Fruit fly (Drosophila melanogaster) whole organism, wandering third instar larva: ENCODE data around the gene CG14118.

Source experiments
- Abd-B ChIP-seq: fragments of >200 bp; optimal IDR thresholded peaks from 2 replicates; lab custom pipeline; 2017; ENCODE audit warnings: missing biosample characterization, missing genetic modification characterization
- CG32264 ChIP-seq: fragments of 200-800 bp; sonication (Bioruptor generic); optimal IDR thresholded peaks from 2 replicates; lab custom pipeline; 2016; ENCODE audit warnings: missing biosample characterization, missing genetic modification characterization
- CG9705 ChIP-seq: fragments of 200-800 bp; sonication (Bioruptor generic); optimal IDR thresholded peaks from 2 replicates; lab custom pipeline; 2018; ENCODE audit warnings: missing biosample characterization, mild to moderate bottlenecking, missing genetic modification characterization
- CrebA ChIP-seq: fragments of 200-800 bp; sonication (Bioruptor generic); optimal IDR thresholded peaks from 2 replicates; lab custom pipeline; 2016; ENCODE audit warnings: missing biosample characterization, mild to moderate bottlenecking, missing genetic modification characterization, borderline replicate concordance
- Dfd ChIP-seq: fragments of >200 bp; optimal IDR thresholded peaks from 2 replicates; lab custom pipeline; 2017; ENCODE audit warnings: missing biosample characterization, missing genetic modification characterization
- Dif ChIP-seq: fragments of 200-275, 200-300 bp; sonication (Bioruptor generic); optimal IDR thresholded peaks from 2 replicates; lab custom pipeline; 2018; ENCODE audit warnings: missing biosample characterization, missing genetic modification characterization; ENCODE audit not compliant: partially characterized antibody
- HLH106 ChIP-seq: fragments of 200-800 bp; optimal IDR thresholded peaks from 3 replicates; lab custom pipeline; 2019; ENCODE audit warnings: missing biosample characterization, mild to moderate bottlenecking, missing genetic modification characterization, moderate library complexity
- Hnf4 ChIP-seq: fragments of 200-800 bp; sonication (Bioruptor generic); optimal IDR thresholded peaks from 2 replicates; lab custom pipeline; 2016; ENCODE audit warnings: missing biosample characterization, mild to moderate bottlenecking, missing genetic modification characterization
- Hr83 ChIP-seq: fragments of 200-300 bp; sonication (Bioruptor generic); optimal IDR thresholded peaks from 2 replicates; lab custom pipeline; 2016; ENCODE audit warnings: missing biosample characterization, mild to moderate bottlenecking, missing genetic modification characterization, moderate library complexity; ENCODE audit not compliant: poor library complexity, severe bottlenecking
- Mio ChIP-seq: sonication (Bioruptor generic); optimal IDR thresholded peaks from 2 replicates; lab custom pipeline; 2016; ENCODE audit warnings: missing biosample characterization, missing genetic modification characterization
- Myc ChIP-seq: fragments of >200 bp; optimal IDR thresholded peaks from 2 replicates; lab custom pipeline; 2017
- N ChIP-seq: fragments of >200 bp; optimal IDR thresholded peaks from 2 replicates; lab custom pipeline; 2018; ENCODE audit warnings: missing biosample characterization, missing external identifiers, missing genetic modification characterization
- OdsH ChIP-seq: fragments of 200-800 bp; sonication (Bioruptor generic); optimal IDR thresholded peaks from 2 replicates; lab custom pipeline; 2016; ENCODE audit warnings: missing biosample characterization, mild to moderate bottlenecking, missing genetic modification characterization
- Rel ChIP-seq, 2 experiments: fragments of 200-800 bp; sonication (Bioruptor generic) in 1 of 2; optimal IDR thresholded peaks; 2 replicates in 1 of 2; 3 replicates in 1 of 2; lab custom pipeline; 2016 to 2019; ENCODE audit warnings: mild to moderate bottlenecking in 2 of 2, missing biosample characterization in 2 of 2, missing genetic modification characterization in 2 of 2, moderate library complexity in 1 of 2
- Vsx2 ChIP-seq: fragments of 200-300, 225-300 bp; sonication (Bioruptor generic); optimal IDR thresholded peaks from 2 replicates; lab custom pipeline; 2018; ENCODE audit warnings: missing biosample characterization, missing genetic modification characterization; ENCODE audit not compliant: partially characterized antibody
- br ChIP-seq: fragments of 200-800 bp; sonication (Bioruptor generic); optimal IDR thresholded peaks from 2 replicates; lab custom pipeline; 2016; ENCODE audit warnings: missing biosample characterization, missing genetic modification characterization
- brk ChIP-seq: fragments of 200-800 bp; sonication (Bioruptor generic); optimal IDR thresholded peaks from 2 replicates; lab custom pipeline; 2016; ENCODE audit warnings: missing biosample characterization, mild to moderate bottlenecking, missing genetic modification characterization
- dmrt93B ChIP-seq: fragments of 200-800 bp; sonication (Bioruptor generic); optimal IDR thresholded peaks from 2 replicates; lab custom pipeline; 2018; ENCODE audit warnings: missing biosample characterization, mild to moderate bottlenecking, missing genetic modification characterization
- dsf ChIP-seq: sonication (Bioruptor generic); optimal IDR thresholded peaks from 2 replicates; lab custom pipeline; 2016; ENCODE audit warnings: missing biosample characterization, missing genetic modification characterization, borderline replicate concordance
- ey ChIP-seq: fragments of 200-800 bp; sonication (Bioruptor generic); optimal IDR thresholded peaks from 2 replicates; lab custom pipeline; 2016; ENCODE audit warnings: missing biosample characterization, missing genetic modification characterization
- foxo ChIP-seq, 2 experiments: fragments of 200-800 bp; sonication (Bioruptor generic); optimal IDR thresholded peaks; 2 replicates in 1 of 2; 3 replicates in 1 of 2; lab custom pipeline; 2016 to 2017; ENCODE audit warnings: missing biosample characterization in 2 of 2, missing genetic modification characterization in 2 of 2
- fru ChIP-seq: fragments of 200-800 bp; sonication (Bioruptor generic); optimal IDR thresholded peaks from 3 replicates; lab custom pipeline; 2016; ENCODE audit warnings: missing biosample characterization, mild to moderate bottlenecking, missing genetic modification characterization
- h ChIP-seq: fragments of 200-800 bp; sonication (Bioruptor generic); optimal IDR thresholded peaks from 3 replicates; lab custom pipeline; 2016; ENCODE audit warnings: missing biosample characterization, mild to moderate bottlenecking, missing genetic modification characterization
- jim ChIP-seq: fragments of 175-275, 200-325 bp; sonication (Bioruptor generic); optimal IDR thresholded peaks from 2 replicates; lab custom pipeline; 2016; ENCODE audit warnings: missing biosample characterization, mild to moderate bottlenecking, missing genetic modification characterization
- lola ChIP-seq: fragments of >200 bp; optimal IDR thresholded peaks from 2 replicates; lab custom pipeline; 2017; ENCODE audit warnings: missing biosample characterization, missing genetic modification characterization
- psq ChIP-seq: fragments of 200-800 bp; sonication (Bioruptor generic); optimal IDR thresholded peaks from 3 replicates; lab custom pipeline; 2017; ENCODE audit warnings: missing biosample characterization, mild to moderate bottlenecking, missing genetic modification characterization, moderate library complexity
- rgr ChIP-seq: fragments of 200-800 bp; sonication (Bioruptor generic); optimal IDR thresholded peaks from 3 replicates; lab custom pipeline; 2016; ENCODE audit warnings: missing biosample characterization, mild to moderate bottlenecking, missing genetic modification characterization
- sage ChIP-seq: fragments of 200-800 bp; sonication (Bioruptor generic); optimal IDR thresholded peaks from 2 replicates; lab custom pipeline; 2016; ENCODE audit warnings: missing biosample characterization, mild to moderate bottlenecking, missing genetic modification characterization
- tai ChIP-seq: sonication (Bioruptor generic); optimal IDR thresholded peaks from 2 replicates; lab custom pipeline; 2016; ENCODE audit warnings: missing biosample characterization, missing genetic modification characterization

CG14118 gene

DNA sequence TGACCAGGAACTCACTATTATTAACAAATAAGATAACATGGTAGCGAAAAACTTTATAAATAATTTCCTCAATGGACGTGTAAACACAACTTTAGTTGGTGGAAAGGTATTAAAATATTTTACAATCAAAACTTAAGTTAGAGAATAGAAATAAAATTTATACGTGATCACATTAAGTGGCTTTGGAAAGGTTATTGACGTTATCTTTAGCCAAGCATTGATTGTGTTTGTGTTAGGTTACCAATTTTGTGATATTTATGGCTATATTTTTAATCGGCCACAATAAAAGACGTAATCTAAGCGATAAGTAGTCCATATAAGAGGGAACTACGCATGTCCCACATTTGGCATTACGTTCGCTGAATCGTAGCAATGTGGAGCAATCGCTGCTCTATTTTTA is 7.8 kb upstream of the CG14118 start, which contains the start of gene CG14120:
Gene CG14120, plus strand, starts transcription at position 360 of the 400 bp plus-strand sequence.
- TF ChIP-seq CrebA (GFP tag; lab: Kevin White, UChicago) = no peak
- no peak for TF ChIP-seq Abd-B (GFP tag; lab: Kevin White, UChicago)
- no peak for TF ChIP-seq h (GFP tag; lab: Kevin White, UChicago)
- no peak for TF ChIP-seq dmrt93B (GFP tag; lab: Kevin White, UChicago)
- no peak for TF ChIP-seq jim (GFP tag; lab: Kevin White, UChicago)
- no peak for TF ChIP-seq brk (GFP tag; lab: Kevin White, UChicago)
- no peak for TF ChIP-seq HLH106 (tag; lab: Kevin White, UChicago)
- TF ChIP-seq Mio (GFP tag; lab: Kevin White, UChicago) = no peak
- TF ChIP-seq Hr83 = no peak
- TF ChIP-seq Dif (GFP tag; lab: Kevin White, UChicago) = no peak
- TF ChIP-seq Hnf4 (GFP tag; lab: Kevin White, UChicago) = no peak
- no peak for TF ChIP-seq foxo (GFP tag; optimal IDR thresholded peaks at IDR 0.05; lab: Kevin White, UChicago)
- TF ChIP-seq CG9705 (GFP tag; lab: Kevin White, UChicago) = no peak
- TF ChIP-seq sage = no peak
- no peak for TF ChIP-seq tai (GFP tag; lab: Kevin White, UChicago)
- no peak for TF ChIP-seq dsf (GFP tag; lab: Kevin White, UChicago)
- no peak for TF ChIP-seq br (GFP tag; lab: Kevin White, UChicago)
- TF ChIP-seq Dfd (GFP tag; lab: Kevin White, UChicago) = no peak
- TF ChIP-seq Vsx2 (GFP tag; lab: Kevin White, UChicago) = no peak
- TF ChIP-seq psq (GFP tag; lab: Kevin White, UChicago) = no peak

DNA sequence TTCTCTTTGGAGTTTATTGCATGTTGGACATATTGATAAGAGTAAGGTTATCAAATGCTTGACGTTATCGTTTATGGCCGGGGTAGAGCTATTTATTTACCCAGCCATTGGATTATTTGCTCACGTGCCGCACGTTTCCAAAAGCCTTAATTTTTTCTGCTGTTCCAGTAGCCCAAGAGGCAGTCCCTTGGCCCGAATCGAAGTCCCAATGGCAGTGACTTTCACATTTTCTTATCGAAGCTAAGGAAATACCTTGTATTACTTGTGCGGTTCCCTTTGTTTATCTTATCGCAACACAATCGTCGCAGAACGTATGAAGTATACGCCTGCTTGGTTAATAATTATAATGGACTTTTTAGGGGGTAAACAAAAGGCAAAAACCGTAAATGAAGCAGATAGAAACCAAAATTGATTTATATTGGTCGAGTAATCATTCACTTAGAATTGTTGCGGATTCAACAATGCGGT is 3.1 kb upstream of the CG14118 start, which contains the start of gene CG43894:
Gene CG43894, plus strand, starts transcription at position 418 of the 468 bp plus-strand sequence.
- TF ChIP-seq Rel (GFP tag; optimal IDR thresholded peaks at IDR 0.05; lab: Kevin White, UChicago) (peak; percentile 28), Rel (tag; optimal IDR thresholded peaks at IDR 0.05; lab: Kevin White, UChicago) (peak; percentile 60), h (GFP tag; lab: Kevin White, UChicago) (peak; percentile 44), CrebA (GFP tag; lab: Kevin White, UChicago) (peak; percentile 67), ey (GFP tag; lab: Kevin White, UChicago) (no peak), fru (GFP tag; lab: Kevin White, UChicago) (peak; percentile 56), N (GFP tag; lab: Kevin White, UChicago) (no peak), OdsH (no peak), brk (GFP tag; lab: Kevin White, UChicago) (no peak), dmrt93B (GFP tag; lab: Kevin White, UChicago) (no peak), rgr (GFP tag; lab: Kevin White, UChicago) (no peak), CG32264 (GFP tag; lab: Kevin White, UChicago) (no peak), Hr83 (no peak), foxo (GFP tag; optimal IDR thresholded peaks at IDR 0.05; lab: Kevin White, UChicago) (no peak), psq (GFP tag; lab: Kevin White, UChicago) (no peak)

DNA sequence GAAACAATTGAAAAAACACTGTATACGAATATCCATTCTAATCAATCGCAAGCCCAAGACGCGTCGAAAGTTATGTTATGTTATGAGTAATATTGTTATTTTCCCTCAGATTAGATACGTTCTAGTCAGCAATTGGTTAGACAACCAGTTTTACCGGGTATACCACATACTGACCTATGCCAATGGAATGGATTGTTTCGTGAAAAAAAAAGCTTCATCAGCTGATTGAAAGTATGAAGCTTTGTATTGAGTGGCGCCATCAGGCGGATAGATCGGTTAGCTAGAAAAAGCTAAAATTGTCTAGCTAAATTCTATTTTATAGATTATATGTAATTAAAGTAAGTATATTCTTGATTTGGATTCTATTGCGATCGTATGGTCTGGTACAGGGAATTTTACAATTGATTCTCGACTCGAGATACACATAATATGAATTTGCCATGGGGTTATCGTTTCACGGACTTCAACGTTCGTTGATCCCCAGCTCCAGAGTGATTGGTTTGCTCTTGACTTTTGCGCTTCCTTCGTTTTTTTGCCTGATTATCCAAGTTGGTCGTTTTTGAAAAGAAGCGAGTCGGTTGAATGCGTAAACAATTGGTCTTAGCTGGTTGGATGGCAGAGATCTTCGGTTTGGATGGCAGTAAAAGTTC is 10.2 kb downstream of the CG14118 start, which contains the start of gene CG12520:
Gene CG12520, minus strand, starts transcription at position 159 of the 650 bp plus-strand sequence.
- TF ChIP-seq Myc = peak; percentile 40
- TF ChIP-seq lola (GFP tag; lab: Kevin White, UChicago) = no peak
- TF ChIP-seq brk (GFP tag; lab: Kevin White, UChicago) = peak; percentile 14
- TF ChIP-seq, all 38 proteins: peak for 2

DNA sequence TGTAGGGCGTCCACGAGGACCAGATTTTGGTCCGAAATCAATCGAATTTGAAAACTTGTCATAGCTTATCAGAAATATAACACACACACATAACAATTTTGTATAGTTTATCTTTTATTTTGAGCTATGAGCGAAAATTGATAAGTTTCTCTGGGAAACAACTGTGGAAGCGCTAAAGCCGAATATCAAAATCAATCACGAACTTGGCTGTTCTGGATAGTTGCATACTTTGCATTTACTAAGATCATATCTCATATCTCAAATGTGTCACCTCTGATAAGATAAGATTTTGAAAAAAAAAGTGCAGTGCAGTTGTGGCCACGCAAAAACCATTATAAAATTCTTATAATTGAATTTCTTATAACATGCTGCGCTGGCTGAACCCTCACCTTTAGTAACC is 11.2 kb downstream of the CG14118 start, which contains the start of gene CG32117:
Gene CG32117, minus strand, starts transcription at position 101 of the 400 bp plus-strand sequence.
- no peak for TF ChIP-seq h (GFP tag; lab: Kevin White, UChicago)
- TF ChIP-seq lola (GFP tag; lab: Kevin White, UChicago) = no peak
- no peak for TF ChIP-seq Hr83
- no peak for TF ChIP-seq Abd-B (GFP tag; lab: Kevin White, UChicago)
- no peak for TF ChIP-seq rgr (GFP tag; lab: Kevin White, UChicago)
